Worm (Caenorhabditis elegans) whole organism, late embryonic: Measurements from ENCODE around the gene rde-12.

Experiments
- F13H6.1 ChIP-seq: sonication (generic microtip); optimal IDR thresholded peaks from 2 replicates; lab custom pipeline; 2016; ENCODE audit warnings: missing genetic modification characterization, missing compliant biosample characterization
- K02D7.2 ChIP-seq: sonication (generic microtip); optimal IDR thresholded peaks from 2 replicates; lab custom pipeline; 2017; ENCODE audit warnings: mild to moderate bottlenecking, missing genetic modification characterization, missing compliant biosample characterization
- K09A11.1 ChIP-seq: sonication (generic microtip); optimal IDR thresholded peaks from 2 replicates; lab custom pipeline; 2017; ENCODE audit warnings: antibody characterized with exemption, mild to moderate bottlenecking, missing genetic modification characterization, missing compliant biosample characterization; ENCODE audit not compliant: insufficient read depth
- Y22D7AL.16 ChIP-seq: sonication (generic microtip); optimal IDR thresholded peaks from 2 replicates; lab custom pipeline; 2016; ENCODE audit warnings: missing genetic modification characterization, missing compliant biosample characterization
- ceh-14 ChIP-seq: sonication (generic microtip); optimal IDR thresholded peaks from 2 replicates; lab custom pipeline; 2016; ENCODE audit warnings: missing genotype, missing genetic modification characterization, missing compliant biosample characterization
- ceh-18 ChIP-seq: sonication (generic microtip); optimal IDR thresholded peaks from 2 replicates; lab custom pipeline; 2016; ENCODE audit warnings: missing genetic modification characterization, missing compliant biosample characterization
- ceh-19 ChIP-seq: fragments of 200-800 bp; sonication (Bioruptor generic); optimal IDR thresholded peaks from 2 replicates; lab custom pipeline; 2018; ENCODE audit warnings: mild to moderate bottlenecking, missing genetic modification characterization, missing compliant biosample characterization
- ceh-2 ChIP-seq: sonication (generic microtip); optimal IDR thresholded peaks from 2 replicates; lab custom pipeline; 2016; ENCODE audit warnings: missing genotype, missing genetic modification characterization, missing compliant biosample characterization
- ceh-22 ChIP-seq: sonication (generic microtip); optimal IDR thresholded peaks from 2 replicates; lab custom pipeline; 2017; ENCODE audit warnings: missing biosample characterization, missing genetic modification characterization
- ceh-31 ChIP-seq: sonication (generic microtip); optimal IDR thresholded peaks from 2 replicates; lab custom pipeline; 2016; ENCODE audit warnings: missing genetic modification characterization, missing compliant biosample characterization
- ceh-34 ChIP-seq: sonication (generic microtip); optimal IDR thresholded peaks from 2 replicates; lab custom pipeline; 2016; ENCODE audit warnings: mild to moderate bottlenecking, missing genetic modification characterization, missing compliant biosample characterization
- ceh-45 ChIP-seq: fragments of 200-800 bp; sonication (Bioruptor generic); IDR thresholded peaks from 2 replicates; pipeline ENCODE4 v1.3.6; 2022; ENCODE audit warnings: missing genetic modification reagents, missing genetic modification characterization, missing compliant biosample characterization
- che-1 ChIP-seq: sonication (generic microtip); optimal IDR thresholded peaks from 2 replicates; lab custom pipeline; 2016; ENCODE audit warnings: mild to moderate bottlenecking, missing genetic modification characterization, missing compliant biosample characterization
- dmd-4 ChIP-seq: sonication (generic microtip); optimal IDR thresholded peaks from 2 replicates; lab custom pipeline; 2016; ENCODE audit warnings: borderline replicate concordance, missing genetic modification characterization, missing compliant biosample characterization
- dve-1 ChIP-seq: sonication (generic microtip); optimal IDR thresholded peaks from 2 replicates; lab custom pipeline; 2017; ENCODE audit warnings: antibody characterized with exemption, mild to moderate bottlenecking, missing genetic modification characterization, missing compliant biosample characterization
- elt-2 ChIP-seq: sonication (generic microtip); optimal IDR thresholded peaks from 2 replicates; lab custom pipeline; 2016; ENCODE audit warnings: missing genetic modification reagents, missing genetic modification characterization, missing compliant biosample characterization
- elt-4 ChIP-seq: sonication (generic microtip); optimal IDR thresholded peaks from 2 replicates; lab custom pipeline; 2016; ENCODE audit warnings: missing genetic modification characterization, missing compliant biosample characterization
- ets-4 ChIP-seq: sonication (generic microtip); optimal IDR thresholded peaks from 2 replicates; lab custom pipeline; 2016; ENCODE audit warnings: missing genetic modification characterization, missing compliant biosample characterization
- eyg-1 ChIP-seq: sonication (generic microtip); optimal IDR thresholded peaks from 2 replicates; lab custom pipeline; 2016; ENCODE audit warnings: missing genotype, missing genetic modification characterization, missing compliant biosample characterization
- fkh-10 ChIP-seq: fragments of 150-350 bp; optimal IDR thresholded peaks from 2 replicates; lab custom pipeline; 2014; ENCODE audit warnings: missing biosample characterization, missing genetic modification reagents, missing genetic modification characterization
- gmeb-2 ChIP-seq: sonication (generic microtip); optimal IDR thresholded peaks from 2 replicates; lab custom pipeline; 2016; ENCODE audit warnings: missing genetic modification characterization, inconsistent platforms, missing compliant biosample characterization
- hlh-13 ChIP-seq: fragments of 200-800 bp; sonication (Bioruptor generic); optimal IDR thresholded peaks from 2 replicates; lab custom pipeline; 2018; ENCODE audit warnings: mild to moderate bottlenecking, missing genetic modification characterization, missing compliant biosample characterization
- hlh-15 ChIP-seq: sonication (generic microtip); optimal IDR thresholded peaks from 2 replicates; lab custom pipeline; 2016; ENCODE audit warnings: missing genetic modification characterization, missing compliant biosample characterization
- hlh-30 ChIP-seq: sonication (generic microtip); optimal IDR thresholded peaks from 2 replicates; lab custom pipeline; 2017; ENCODE audit warnings: antibody characterized with exemption, missing genetic modification characterization, missing compliant biosample characterization; ENCODE audit not compliant: insufficient read depth
- lim-6 ChIP-seq: sonication (generic microtip); optimal IDR thresholded peaks from 2 replicates; lab custom pipeline; 2016; ENCODE audit warnings: missing genetic modification characterization, missing compliant biosample characterization
- mec-3 ChIP-seq: sonication (generic microtip); optimal IDR thresholded peaks from 2 replicates; lab custom pipeline; 2016; ENCODE audit warnings: borderline replicate concordance, missing genetic modification characterization, missing compliant biosample characterization
- nhr-11 ChIP-seq: fragments of 150-350 bp; optimal IDR thresholded peaks from 2 replicates; lab custom pipeline; 2014; ENCODE audit warnings: missing biosample characterization, missing genetic modification characterization
- npax-4 ChIP-seq: sonication (generic microtip); optimal IDR thresholded peaks from 2 replicates; lab custom pipeline; 2016; ENCODE audit warnings: missing genetic modification characterization, missing compliant biosample characterization
- odd-2 ChIP-seq: sonication (generic microtip); optimal IDR thresholded peaks from 2 replicates; lab custom pipeline; 2017; ENCODE audit warnings: antibody characterized with exemption, mild to moderate bottlenecking, missing genetic modification characterization, missing compliant biosample characterization
- pat-9 ChIP-seq: fragments of 200-800 bp; sonication (Bioruptor generic); optimal IDR thresholded peaks from 2 replicates; lab custom pipeline; 2018; ENCODE audit warnings: mild to moderate bottlenecking, missing genetic modification characterization, moderate library complexity, missing compliant biosample characterization
- pax-1 ChIP-seq: fragments of 150-350 bp; optimal IDR thresholded peaks from 2 replicates; lab custom pipeline; 2014; ENCODE audit warnings: missing biosample characterization, missing genetic modification characterization
- pqm-1 ChIP-seq: sonication (generic microtip); optimal IDR thresholded peaks from 2 replicates; lab custom pipeline; 2016; ENCODE audit warnings: missing genetic modification characterization, missing compliant biosample characterization
- ref-2 ChIP-seq: sonication (generic microtip); optimal IDR thresholded peaks from 2 replicates; lab custom pipeline; 2016; ENCODE audit warnings: missing genetic modification characterization, missing compliant biosample characterization
- rnt-1 ChIP-seq: sonication (generic microtip); optimal IDR thresholded peaks from 2 replicates; lab custom pipeline; 2016; ENCODE audit warnings: missing genetic modification characterization, missing compliant biosample characterization
- sox-2 ChIP-seq: fragments of 200-800 bp; sonication (Bioruptor generic); IDR thresholded peaks from 2 replicates; pipeline ENCODE4 v1.3.6; 2022; ENCODE audit warnings: missing genetic modification reagents, missing genetic modification characterization, missing compliant biosample characterization
- tbx-2 ChIP-seq: sonication (generic microtip); optimal IDR thresholded peaks from 2 replicates; lab custom pipeline; 2016; ENCODE audit warnings: missing genetic modification characterization, missing compliant biosample characterization
- unc-42 ChIP-seq: sonication (generic microtip); optimal IDR thresholded peaks from 2 replicates; lab custom pipeline; 2016; ENCODE audit warnings: missing genotype, missing genetic modification characterization, missing compliant biosample characterization
- unc-86 ChIP-seq: sonication (generic microtip); optimal IDR thresholded peaks from 2 replicates; lab custom pipeline; 2016; ENCODE audit warnings: missing genetic modification characterization, missing compliant biosample characterization
- zip-5 ChIP-seq: sonication (generic microtip); optimal IDR thresholded peaks from 2 replicates; lab custom pipeline; 2016; ENCODE audit warnings: missing genetic modification characterization, missing compliant biosample characterization

The rde-12 gene

DNA sequence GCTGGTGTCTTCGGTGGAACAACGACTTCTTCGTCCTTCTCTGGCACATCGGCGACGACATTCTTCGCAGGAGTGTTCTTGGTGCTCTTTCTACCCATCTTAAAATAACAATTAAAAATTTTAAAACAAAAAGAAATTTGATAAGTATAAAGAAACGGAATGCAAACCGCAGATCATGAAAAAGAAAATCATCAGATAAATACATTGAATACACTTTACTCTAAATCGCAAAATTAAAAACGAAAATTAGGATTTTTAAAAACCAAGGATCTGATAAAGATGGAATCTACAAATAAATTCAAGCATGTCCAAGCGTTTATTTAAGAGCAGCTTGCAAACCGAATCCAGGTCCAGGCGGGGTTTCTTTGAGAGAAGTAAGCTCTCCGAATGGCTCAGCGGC lies 40.8 kb upstream of the rde-12 start, which contains the start of gene F53F4.11:
F53F4.11 (minus strand) TSS at position 101 of the 400 bp plus-strand sequence.
- no peak for TF ChIP-seq ceh-14 (tag; lab: Kevin White, UChicago)
- no peak for TF ChIP-seq elt-2 (tag; lab: Kevin White, UChicago)
- TF ChIP-seq ceh-34 = no peak
- no peak for TF ChIP-seq lim-6 (tag; lab: Kevin White, UChicago)
- no peak for TF ChIP-seq mec-3 (tag; lab: Kevin White, UChicago)
- TF ChIP-seq elt-4 (tag; lab: Kevin White, UChicago) = no peak
- no peak for TF ChIP-seq npax-4 (tag; lab: Kevin White, UChicago)
- TF ChIP-seq unc-86 (tag; lab: Kevin White, UChicago) = no peak
- TF ChIP-seq K09A11.1 (tag; lab: Kevin White, UChicago) = no peak
- no peak for TF ChIP-seq ceh-45 (GFP tag; lab: Robert Waterston, UW)
- no peak for TF ChIP-seq hlh-15 (tag; lab: Kevin White, UChicago)
- no peak for TF ChIP-seq pat-9
- TF ChIP-seq gmeb-2 (tag; lab: Kevin White, UChicago) = no peak
- TF ChIP-seq dmd-4 (tag; lab: Kevin White, UChicago) = no peak
- no peak for TF ChIP-seq che-1 (tag; lab: Kevin White, UChicago)
- TF ChIP-seq ceh-18 (tag; lab: Kevin White, UChicago) = no peak
- TF ChIP-seq sox-2 (GFP tag; lab: Robert Waterston, UW) = no peak
- no peak for TF ChIP-seq ref-2
- no peak for TF ChIP-seq eyg-1 (tag; lab: Kevin White, UChicago)
- no peak for TF ChIP-seq K02D7.2 (tag; lab: Kevin White, UChicago)

DNA sequence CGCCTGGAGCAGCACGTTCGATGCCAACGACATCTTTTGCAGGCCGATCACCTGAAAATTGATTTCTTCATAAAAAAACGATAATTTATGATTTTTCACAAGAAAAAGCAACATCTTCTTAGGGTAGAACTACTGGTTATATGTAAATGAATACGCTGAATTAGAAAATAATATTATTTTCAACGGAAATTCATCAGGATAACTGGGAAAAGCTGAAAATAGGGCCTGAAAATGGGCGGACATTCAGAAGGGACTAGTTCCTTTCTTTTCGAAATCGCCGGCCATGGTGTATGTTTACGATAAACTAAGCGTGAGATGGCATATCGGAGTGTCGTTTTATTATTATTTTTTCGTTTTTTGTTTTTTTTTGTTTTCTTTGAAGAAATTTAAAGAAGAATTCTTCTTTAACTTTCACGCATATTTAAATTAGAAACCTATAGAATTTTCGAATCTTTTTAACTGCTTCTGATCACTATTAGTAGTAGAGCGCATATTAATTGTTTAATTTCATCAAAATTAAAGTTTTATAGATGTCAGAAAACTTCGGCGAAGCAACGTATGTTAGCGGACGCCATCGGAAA lies 39.6 kb upstream of the rde-12 start, which contains the start of the genes nduv-2 and F53F4.12:
nduv-2 (minus strand) TSS at position 51 of the 581 bp plus-strand sequence.
F53F4.12 (plus strand) TSS at position 531 of the 581 bp plus-strand sequence.
- TF ChIP-seq ceh-22 (tag; lab: Kevin White, UChicago) = no peak
- TF ChIP-seq ceh-2 (tag; lab: Kevin White, UChicago) = peak; percentile 4
- TF ChIP-seq ets-4 (tag; lab: Kevin White, UChicago) = peak; percentile 34
- peak; percentile 36 for TF ChIP-seq tbx-2 (tag; lab: Kevin White, UChicago)
- TF ChIP-seq K09A11.1 (tag; lab: Kevin White, UChicago) = no peak
- TF ChIP-seq unc-42 (tag; lab: Kevin White, UChicago) = peak; percentile 12
- TF ChIP-seq ceh-31 (tag; lab: Kevin White, UChicago) = peak; percentile 58

DNA sequence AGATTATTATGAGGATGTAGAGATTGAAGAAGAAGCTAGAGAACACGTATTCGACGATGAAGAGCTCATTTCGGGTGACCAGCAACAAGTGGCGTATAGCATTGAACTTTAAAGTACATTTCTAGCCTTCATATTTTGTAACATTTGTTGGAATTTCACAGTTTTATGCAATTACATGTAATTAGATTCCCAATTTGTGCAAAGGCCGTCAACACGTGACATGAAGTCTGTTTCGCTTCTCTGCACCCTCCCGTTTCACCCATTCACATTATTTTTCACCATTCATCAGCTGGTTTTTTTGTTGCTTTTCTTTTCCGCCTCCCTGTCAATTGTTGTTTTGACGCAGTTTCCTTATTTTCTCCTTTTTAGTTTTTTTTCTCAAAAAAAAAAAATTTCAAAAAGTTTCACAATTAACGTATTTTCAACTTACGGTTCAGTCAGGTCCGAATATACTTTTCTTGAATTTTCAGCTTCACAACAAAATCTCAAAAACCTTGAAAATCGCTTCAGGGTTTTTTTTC lies 38.0 kb upstream of the rde-12 start, which contains the start of gene sde-2:
sde-2 (plus strand) TSS at position 471 of the 521 bp plus-strand sequence.
- no peak for TF ChIP-seq unc-86 (tag; lab: Kevin White, UChicago)
- TF ChIP-seq elt-2 (tag; lab: Kevin White, UChicago) = no peak
- no peak for TF ChIP-seq hlh-13
- no peak for TF ChIP-seq tbx-2 (tag; lab: Kevin White, UChicago)
- peak; percentile 82 for TF ChIP-seq hlh-30 (tag; lab: Kevin White, UChicago)
- no peak for TF ChIP-seq ceh-2 (tag; lab: Kevin White, UChicago)
- TF ChIP-seq zip-5 (tag; lab: Kevin White, UChicago) = no peak
- peak; percentile 93 for TF ChIP-seq unc-42 (tag; lab: Kevin White, UChicago)
- TF ChIP-seq ets-4 (tag; lab: Kevin White, UChicago) = no peak
- no peak for TF ChIP-seq che-1 (tag; lab: Kevin White, UChicago)
- no peak for TF ChIP-seq ceh-31 (tag; lab: Kevin White, UChicago)
- TF ChIP-seq pax-1 (tag; lab: Kevin White, UChicago) = no peak
- TF ChIP-seq, all 69 proteins: peak for 2

DNA sequence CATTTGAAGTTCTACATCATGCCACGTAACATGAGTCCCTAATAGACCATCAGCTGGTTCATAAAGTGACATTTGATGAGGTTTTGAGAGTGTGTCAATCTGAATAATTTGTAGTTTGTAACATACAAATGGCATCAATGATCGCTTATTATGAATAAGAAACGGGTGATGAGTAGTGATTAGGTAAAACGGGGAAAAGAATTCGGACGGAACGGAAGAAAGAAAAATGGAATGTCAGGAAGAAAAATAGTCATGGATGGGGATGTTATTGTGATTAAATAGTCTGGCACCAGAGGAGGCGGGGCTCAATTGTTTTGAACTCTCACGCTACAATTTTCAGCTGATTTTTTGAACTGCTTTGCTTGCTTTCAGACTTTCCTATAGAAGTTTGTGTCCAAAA lies 31.0 kb upstream of the rde-12 start, which contains the start of gene H37A05.2:
H37A05.2 (minus strand) TSS at position 101 of the 400 bp plus-strand sequence.
- TF ChIP-seq fkh-10 (GFP tag; lab: Kevin White, UChicago) = no peak
- no peak for TF ChIP-seq mec-3 (tag; lab: Kevin White, UChicago)
- no peak for TF ChIP-seq rnt-1 (tag; lab: Kevin White, UChicago)
- TF ChIP-seq dve-1 (tag; lab: Kevin White, UChicago) = no peak
- TF ChIP-seq ets-4 (tag; lab: Kevin White, UChicago) = no peak
- TF ChIP-seq elt-4 (tag; lab: Kevin White, UChicago) = no peak
- TF ChIP-seq nhr-11 (tag; lab: Kevin White, UChicago) = no peak
- TF ChIP-seq odd-2 (tag; lab: Kevin White, UChicago) = no peak
- no peak for TF ChIP-seq ceh-19 (GFP tag; lab: Kevin White, UChicago)
- TF ChIP-seq elt-2 (tag; lab: Kevin White, UChicago) = no peak
- TF ChIP-seq ceh-45 (GFP tag; lab: Robert Waterston, UW) = no peak
- TF ChIP-seq npax-4 (tag; lab: Kevin White, UChicago) = no peak
- TF ChIP-seq pqm-1 (tag; lab: Kevin White, UChicago) = no peak
- TF ChIP-seq F13H6.1 = no peak
- TF ChIP-seq lim-6 (tag; lab: Kevin White, UChicago) = no peak
- TF ChIP-seq Y22D7AL.16 = no peak
